Fruit fly (Drosophila melanogaster) whole organism, embryonic: Measurements from ENCODE around the gene CG31687.

Experiments
- Awh ChIP-seq: fragments of 200-800 bp; sonication (Bioruptor generic); IDR thresholded peaks from 2 replicates; pipeline ENCODE4, ENCODE4 v1.3.6; 2022; ENCODE audit warnings: missing biosample characterization, missing genetic modification characterization
- Bdp1 ChIP-seq: fragments of 200-800 bp; sonication (Bioruptor generic); optimal IDR thresholded peaks from 3 replicates; lab custom pipeline; 2016; ENCODE audit warnings: missing biosample characterization, missing genetic modification characterization
- C15 ChIP-seq: fragments of 200-800 bp; sonication (Bioruptor generic); IDR thresholded peaks from 3 replicates; pipeline ENCODE4 v1.3.6; 2022; ENCODE audit warnings: missing biosample characterization, missing genetic modification characterization
- CG10959 ChIP-seq: fragments of 200-800 bp; sonication (Bioruptor generic); IDR thresholded peaks from 2 replicates; pipeline ENCODE4 v1.3.6; 2022; ENCODE audit warnings: missing biosample characterization, missing genetic modification characterization
- CG12071 ChIP-seq: fragments of 200-800 bp; sonication (Bioruptor generic); optimal IDR thresholded peaks from 3 replicates; lab custom pipeline; 2018; ENCODE audit warnings: missing biosample characterization, mild to moderate bottlenecking, missing genetic modification characterization
- CG12744 ChIP-seq: fragments of 200-800 bp; sonication (Bioruptor generic); optimal IDR thresholded peaks from 2 replicates; lab custom pipeline; 2016; ENCODE audit warnings: missing biosample characterization, missing genetic modification characterization
- CG13424 ChIP-seq: fragments of 200-800 bp; sonication (Bioruptor generic); optimal IDR thresholded peaks from 2 replicates; lab custom pipeline; 2019; ENCODE audit warnings: missing biosample characterization, mild to moderate bottlenecking, missing genetic modification characterization, moderate library complexity
- CG13894 ChIP-seq: fragments of 200-800 bp; sonication (Bioruptor generic); optimal IDR thresholded peaks from 3 replicates; lab custom pipeline; 2018; ENCODE audit warnings: missing biosample characterization, mild to moderate bottlenecking, missing genetic modification characterization, moderate library complexity
- CG14965 ChIP-seq: fragments of 200-800 bp; sonication (Bioruptor generic); optimal IDR thresholded peaks from 2 replicates; lab custom pipeline; 2016; ENCODE audit warnings: missing biosample characterization, missing genetic modification characterization, borderline replicate concordance
- CG17829 ChIP-seq: fragments of 200-800 bp; optimal IDR thresholded peaks from 2 replicates; lab custom pipeline; 2019; ENCODE audit warnings: missing biosample characterization, mild to moderate bottlenecking, missing genetic modification characterization, moderate library complexity
- CG1832 ChIP-seq: fragments of 200-800 bp; sonication (Bioruptor generic); optimal IDR thresholded peaks from 2 replicates; lab custom pipeline; 2017; ENCODE audit warnings: missing biosample characterization, mild to moderate bottlenecking, missing genetic modification characterization, inconsistent platforms
- CG2129 ChIP-seq: fragments of 200-800 bp; sonication (Bioruptor generic); IDR thresholded peaks from 2 replicates; pipeline ENCODE4 v1.3.6; 2022; ENCODE audit warnings: missing biosample characterization, missing genetic modification characterization; ENCODE audit not compliant: partially characterized antibody
- CG2678 ChIP-seq: fragments of 200-800 bp; sonication (Bioruptor generic); optimal IDR thresholded peaks from 3 replicates; lab custom pipeline; 2019; ENCODE audit warnings: missing biosample characterization, mild to moderate bottlenecking, missing genetic modification characterization, moderate library complexity
- CG30403 ChIP-seq: fragments of 200-800 bp; sonication (Bioruptor generic); optimal IDR thresholded peaks from 3 replicates; lab custom pipeline; 2016; ENCODE audit warnings: missing biosample characterization, missing genetic modification characterization
- CG31388 ChIP-seq: fragments of 200-800 bp; sonication (Bioruptor generic); optimal IDR thresholded peaks from 2 replicates; lab custom pipeline; 2016; ENCODE audit warnings: missing biosample characterization, missing genetic modification characterization
- CG3407 ChIP-seq: fragments of 200-800 bp; sonication (Bioruptor generic); optimal IDR thresholded peaks from 2 replicates; lab custom pipeline; 2018; ENCODE audit warnings: missing biosample characterization, mild to moderate bottlenecking, missing genetic modification characterization
- CG4730 ChIP-seq: fragments of 200-800 bp; sonication (Bioruptor generic); IDR thresholded peaks from 2 replicates; pipeline ENCODE4 v1.3.6; 2022; ENCODE audit warnings: missing biosample characterization, missing genetic modification characterization
- CG6765 ChIP-seq: fragments of 200-800 bp; sonication (Bioruptor generic); optimal IDR thresholded peaks from 3 replicates; lab custom pipeline; 2017; ENCODE audit warnings: missing biosample characterization, mild to moderate bottlenecking, missing genetic modification characterization
- CG7556 ChIP-seq: fragments of 200-800 bp; sonication (Bioruptor generic); optimal IDR thresholded peaks from 2 replicates; lab custom pipeline; 2017; ENCODE audit warnings: missing biosample characterization, mild to moderate bottlenecking, missing genetic modification characterization
- Deaf1 ChIP-seq: fragments of 200-800 bp; optimal IDR thresholded peaks from 3 replicates; lab custom pipeline; 2019; ENCODE audit warnings: missing biosample characterization, mild to moderate bottlenecking, missing genetic modification characterization, moderate library complexity
- Dll ChIP-seq: fragments of 200-800 bp; sonication (Bioruptor generic); IDR thresholded peaks from 4 replicates; pipeline ENCODE4 v1.3.6; 2022; ENCODE audit warnings: missing biosample characterization, missing genetic modification characterization; ENCODE audit not compliant: partially characterized antibody
- Dp ChIP-seq: fragments of 200-800 bp; sonication (Bioruptor generic); optimal IDR thresholded peaks from 2 replicates; lab custom pipeline; 2018; ENCODE audit warnings: missing biosample characterization, mild to moderate bottlenecking, missing genetic modification characterization, moderate library complexity
- Hr3 ChIP-seq: fragments of 200-800 bp; sonication (Bioruptor generic); optimal IDR thresholded peaks from 3 replicates; lab custom pipeline; 2016; ENCODE audit warnings: missing biosample characterization, missing genetic modification characterization
- Lhr ChIP-seq: fragments of 200-800 bp; sonication (Bioruptor generic); optimal IDR thresholded peaks from 3 replicates; lab custom pipeline; 2017; ENCODE audit warnings: mild to moderate bottlenecking, missing biosample characterization, missing genetic modification reagents, missing genetic modification characterization
- MBD-R2 ChIP-seq: fragments of 200-800 bp; sonication (Bioruptor generic); IDR thresholded peaks from 2 replicates; pipeline ENCODE4 v1.3.6; 2022; ENCODE audit warnings: missing biosample characterization, missing genetic modification characterization
- NFAT ChIP-seq: fragments of 200-800 bp; sonication (Bioruptor generic); IDR thresholded peaks from 2 replicates; pipeline ENCODE4 v1.3.6; 2022; ENCODE audit warnings: missing biosample characterization, missing genetic modification characterization
- Nf-YA ChIP-seq: fragments of 200-800 bp; sonication (Bioruptor generic); IDR thresholded peaks from 2 replicates; pipeline ENCODE4 v1.3.6; 2022; ENCODE audit warnings: missing biosample characterization, missing genetic modification characterization
- Nf-YB ChIP-seq: fragments of 200-800 bp; sonication (Bioruptor generic); optimal IDR thresholded peaks from 3 replicates; lab custom pipeline; 2019; ENCODE audit warnings: missing biosample characterization, mild to moderate bottlenecking, missing genetic modification characterization, moderate library complexity
- Optix ChIP-seq: fragments of 200-800 bp; sonication (Bioruptor generic); IDR thresholded peaks from 3 replicates; pipeline ENCODE4 v1.3.6; 2022; ENCODE audit warnings: missing biosample characterization, missing genetic modification characterization
- Rfx ChIP-seq: fragments of 200-800 bp; sonication (Bioruptor generic); IDR thresholded peaks from 2 replicates; pipeline ENCODE4 v1.3.6; 2022; ENCODE audit warnings: missing biosample characterization, missing genetic modification characterization
- Rx ChIP-seq: fragments of 200-800 bp; sonication (Bioruptor generic); IDR thresholded peaks from 2 replicates; pipeline ENCODE4 v1.3.6; 2022; ENCODE audit warnings: missing biosample characterization, missing genetic modification characterization
- Sry-β ChIP-seq: fragments of 200-800 bp; sonication (Bioruptor generic); optimal IDR thresholded peaks from 2 replicates; lab custom pipeline; 2018; ENCODE audit warnings: missing biosample characterization, mild to moderate bottlenecking, missing genetic modification characterization, moderate library complexity
- Taf1 ChIP-seq: fragments of 200-800 bp; sonication (Bioruptor generic); IDR thresholded peaks from 2 replicates; pipeline ENCODE4 v1.3.6; 2022; ENCODE audit warnings: missing biosample characterization, missing genetic modification characterization
- ase ChIP-seq: fragments of 200-800 bp; sonication (Bioruptor generic); IDR thresholded peaks from 3 replicates; pipeline ENCODE4 v1.3.6; 2022; ENCODE audit warnings: missing biosample characterization, missing genetic modification characterization
- chm ChIP-seq: fragments of 200-800 bp; sonication (Bioruptor generic); IDR thresholded peaks from 2 replicates; pipeline ENCODE4 v1.3.6; 2022; ENCODE audit warnings: missing biosample characterization, missing genetic modification characterization
- croc ChIP-seq: fragments of 200-800 bp; sonication (Bioruptor generic); conservative IDR thresholded peaks from 3 replicates; pipeline ENCODE4 v1.3.6; 2022; ENCODE audit warnings: missing biosample characterization, missing genetic modification characterization
- crol ChIP-seq: fragments of 200-800 bp; sonication (Bioruptor generic); IDR thresholded peaks from 2 replicates; pipeline ENCODE4 v1.3.6; 2022; ENCODE audit warnings: missing biosample characterization, missing genetic modification characterization
- danr ChIP-seq: fragments of 200-800 bp; sonication (Bioruptor generic); IDR thresholded peaks from 2 replicates; pipeline ENCODE4 v1.3.6; 2022; ENCODE audit warnings: missing biosample characterization, missing genetic modification characterization
- dmrt99B ChIP-seq: fragments of 200-800 bp; sonication (Bioruptor generic); optimal IDR thresholded peaks from 2 replicates; lab custom pipeline; 2018; ENCODE audit warnings: missing biosample characterization, mild to moderate bottlenecking, missing genetic modification characterization, moderate library complexity
- dpn ChIP-seq, 2 experiments: fragments of 200-800 bp; sonication (Bioruptor generic); optimal IDR thresholded peaks; 3 replicates each; lab custom pipeline; 2016; ENCODE audit warnings: missing biosample characterization in 2 of 2, missing genetic modification characterization in 2 of 2
- kay ChIP-seq: fragments of 200-800 bp; sonication (Bioruptor generic); optimal IDR thresholded peaks from 2 replicates; lab custom pipeline; 2016; ENCODE audit warnings: missing biosample characterization, missing genetic modification characterization
- klu ChIP-seq: fragments of 200-800 bp; sonication (Bioruptor generic); IDR thresholded peaks from 2 replicates; pipeline ENCODE4 v1.3.6; 2022; ENCODE audit warnings: missing biosample characterization, missing genetic modification characterization
- lov ChIP-seq, 2 experiments: fragments of 200-800 bp in 1 of 2; fragments of >200 bp in 1 of 2; sonication (Bioruptor generic) in 1 of 2; IDR thresholded peaks in 1 of 2; optimal IDR thresholded peaks in 1 of 2; 2 replicates in 1 of 2; 3 replicates in 1 of 2; pipeline versions ENCODE4 v1.3.6 to Lab custom; 2017 to 2022; ENCODE audit warnings: missing biosample characterization in 1 of 2, missing genetic modification characterization in 1 of 2
- phol ChIP-seq: fragments of 200-800 bp; sonication (Bioruptor generic); optimal IDR thresholded peaks from 3 replicates; lab custom pipeline; 2018; ENCODE audit warnings: missing biosample characterization, mild to moderate bottlenecking, missing genetic modification characterization, moderate library complexity
- sd ChIP-seq: fragments of 200-800 bp; sonication (Bioruptor generic); optimal IDR thresholded peaks from 3 replicates; lab custom pipeline; 2018; ENCODE audit warnings: missing biosample characterization, mild to moderate bottlenecking, missing genetic modification characterization, moderate library complexity
- seq ChIP-seq: fragments of 200-800 bp; sonication (Bioruptor generic); IDR thresholded peaks from 2 replicates; pipeline ENCODE4 v1.3.6; 2022; ENCODE audit warnings: missing biosample characterization, missing genetic modification characterization
- slou ChIP-seq: fragments of 200-800 bp; sonication (Bioruptor generic); optimal IDR thresholded peaks from 3 replicates; lab custom pipeline; 2016; ENCODE audit warnings: missing biosample characterization, missing genetic modification characterization
- twi ChIP-seq: fragments of 200-800 bp; optimal IDR thresholded peaks from 2 replicates; lab custom pipeline; 2019; ENCODE audit warnings: missing biosample characterization, mild to moderate bottlenecking, missing genetic modification characterization, moderate library complexity
- usp ChIP-seq: fragments of >200 bp; optimal IDR thresholded peaks from 2 replicates; lab custom pipeline; 2017; ENCODE audit warnings: missing biosample characterization, missing genetic modification characterization
- zen2 ChIP-seq: fragments of 200-800 bp; sonication (Bioruptor generic); IDR thresholded peaks from 3 replicates; pipeline ENCODE4 v1.3.6; 2022; ENCODE audit warnings: missing biosample characterization, missing genetic modification characterization; ENCODE audit not compliant: partially characterized antibody

The CG31687 gene

DNA sequence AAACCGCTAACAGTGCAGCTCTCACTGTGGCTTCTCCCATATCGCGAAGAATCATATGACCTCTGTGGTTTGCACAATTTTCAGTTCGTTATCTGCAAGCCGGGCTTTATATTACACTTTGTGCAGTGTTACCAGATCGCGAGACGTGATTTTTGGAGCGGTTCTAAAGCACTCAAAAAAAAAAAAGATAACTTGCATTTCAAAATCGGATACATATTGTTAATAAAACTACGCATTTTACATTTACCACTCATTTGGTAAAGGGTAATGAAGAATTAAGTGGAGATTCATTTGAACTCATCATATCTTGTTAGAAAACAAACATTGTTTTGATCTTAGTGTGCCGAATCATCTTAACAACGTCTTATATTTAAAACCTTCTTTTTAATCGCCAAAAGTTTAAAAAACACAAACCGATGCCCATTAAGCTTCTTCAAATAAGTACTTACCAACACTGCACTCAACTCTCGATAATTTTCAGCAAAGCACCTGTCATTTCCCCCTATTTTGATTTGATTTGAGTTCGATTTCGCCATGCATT is 13.4 kb downstream of the CG31687 start, which contains the start of gene CG2493 (continued):
- TF ChIP-seq dpn (GFP tag; optimal IDR thresholded peaks at IDR 0.05; lab: Kevin White, UChicago) (no peak), CG12071 (GFP tag; lab: Kevin White, UChicago) (no peak), Dp (GFP tag; lab: Kevin White, UChicago) (peak; percentile 80), MBD-R2 (GFP tag; lab: Robert Waterston, UW) (0 out of 2 replicates have a peak, but pooled peaks have one; percentile 45), danr (GFP tag; lab: Robert Waterston, UW) (no peak), Deaf1 (tag; lab: Kevin White, UChicago) (no peak), slou (GFP tag; lab: Kevin White, UChicago) (no peak), CG14965 (GFP tag; lab: Kevin White, UChicago) (no peak), lov (optimal IDR thresholded peaks at IDR 0.05; lab: Kevin White, UChicago) (no peak), lov (GFP tag; IDR thresholded peaks at IDR 0.05; lab: Robert Waterston, UW) (no peak), sd (tag; lab: Kevin White, UChicago) (no peak), Nf-YA (GFP tag; lab: Robert Waterston, UW) (no peak), CG2129 (no peak), kay (GFP tag; lab: Kevin White, UChicago) (no peak), Rfx (GFP tag; lab: Robert Waterston, UW) (peak; percentile 45), CG17829 (tag; lab: Kevin White, UChicago) (peak; percentile 57), CG12744 (GFP tag; lab: Kevin White, UChicago) (no peak), klu (GFP tag; lab: Robert Waterston, UW) (no peak; the same call in 1 of the 2 replicates), Taf1 (no peak), CG13894 (tag; lab: Kevin White, UChicago) (no peak), phol (tag; lab: Kevin White, UChicago) (peak; percentile 63), Awh (GFP tag; lab: Robert Waterston, UW) (no peak), dmrt99B (tag; lab: Kevin White, UChicago) (peak; percentile 15), CG31388 (GFP tag; lab: Kevin White, UChicago) (no peak), CG7556 (GFP tag; lab: Kevin White, UChicago) (no peak), CG30403 (GFP tag; lab: Kevin White, UChicago) (peak; percentile 5), zen2 (no peak), Lhr (GFP tag; lab: Kevin White, UChicago) (no peak)
- TF ChIP-seq, all 482 proteins: peak for 76

DNA sequence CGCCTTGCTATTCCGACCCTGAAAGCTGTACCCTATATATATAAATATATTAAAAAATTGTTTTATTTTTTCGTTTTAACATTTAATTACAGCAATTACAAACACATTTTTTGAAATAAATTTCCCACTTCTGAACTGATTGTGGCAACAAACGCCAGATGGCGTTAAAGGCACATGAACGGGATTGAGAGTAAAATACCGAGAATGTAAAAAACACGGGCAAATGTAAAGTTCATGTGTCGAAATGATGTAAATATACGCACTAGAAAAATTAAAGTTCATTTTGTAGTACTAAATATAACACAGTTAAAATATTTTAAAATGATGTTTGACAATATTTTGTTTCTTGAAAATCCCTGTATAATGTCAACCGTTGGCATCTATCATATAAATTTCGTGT is 14.4 kb downstream of the CG31687 start:
- 0 out of 2 replicates have a peak, but pooled peaks have one; percentile 17 for TF ChIP-seq chm (GFP tag; lab: Robert Waterston, UW)
- peak; percentile 4 for TF ChIP-seq CG6765
- TF ChIP-seq CG10959 (GFP tag; lab: Robert Waterston, UW): no peak
- TF ChIP-seq CG1832 (GFP tag; lab: Kevin White, UChicago): no peak
- TF ChIP-seq Dll (GFP tag; lab: Robert Waterston, UW): no peak
- TF ChIP-seq Rx (GFP tag; lab: Robert Waterston, UW): no peak
- no peak; the same call in 2 of the 3 replicates for TF ChIP-seq croc (GFP tag; lab: Robert Waterston, UW)
- no peak for TF ChIP-seq Bdp1
- TF ChIP-seq CG2678: peak; percentile 30
- 0 out of 2 replicates have a peak, but pooled peaks have one; percentile 16 for TF ChIP-seq CG4730 (GFP tag; lab: Robert Waterston, UW)
- no peak for TF ChIP-seq Nf-YB (GFP tag; lab: Kevin White, UChicago)
- TF ChIP-seq Sry-β: no peak
- TF ChIP-seq C15: no peak
- peak; percentile 1 for TF ChIP-seq Hr3 (GFP tag; lab: Kevin White, UChicago)
- no peak for TF ChIP-seq seq (GFP tag; lab: Robert Waterston, UW)
- TF ChIP-seq crol (GFP tag; lab: Robert Waterston, UW): no peak
- no peak for TF ChIP-seq Optix
- no peak for TF ChIP-seq CG3407 (GFP tag; lab: Kevin White, UChicago)
- TF ChIP-seq twi (tag; lab: Kevin White, UChicago): peak; percentile 13
- no peak for TF ChIP-seq usp (GFP tag; lab: Kevin White, UChicago)
- TF ChIP-seq CG13424: peak; percentile 36
- TF ChIP-seq NFAT (GFP tag; lab: Robert Waterston, UW): no peak
- no peak for TF ChIP-seq ase (GFP tag; lab: Robert Waterston, UW)
